Fruit fly (Drosophila melanogaster) S2 (cell line): ENCODE data around the gene Sems.

Experiments used
- CG8478 ChIP-seq: fragments of >200 bp; optimal IDR thresholded peaks from 2 replicates; lab custom pipeline; 2018
- CTCF ChIP-seq, 2 experiments: fragments of >200 bp; optimal IDR thresholded peaks; 2 replicates each; lab custom pipeline; 2018

DNA sequence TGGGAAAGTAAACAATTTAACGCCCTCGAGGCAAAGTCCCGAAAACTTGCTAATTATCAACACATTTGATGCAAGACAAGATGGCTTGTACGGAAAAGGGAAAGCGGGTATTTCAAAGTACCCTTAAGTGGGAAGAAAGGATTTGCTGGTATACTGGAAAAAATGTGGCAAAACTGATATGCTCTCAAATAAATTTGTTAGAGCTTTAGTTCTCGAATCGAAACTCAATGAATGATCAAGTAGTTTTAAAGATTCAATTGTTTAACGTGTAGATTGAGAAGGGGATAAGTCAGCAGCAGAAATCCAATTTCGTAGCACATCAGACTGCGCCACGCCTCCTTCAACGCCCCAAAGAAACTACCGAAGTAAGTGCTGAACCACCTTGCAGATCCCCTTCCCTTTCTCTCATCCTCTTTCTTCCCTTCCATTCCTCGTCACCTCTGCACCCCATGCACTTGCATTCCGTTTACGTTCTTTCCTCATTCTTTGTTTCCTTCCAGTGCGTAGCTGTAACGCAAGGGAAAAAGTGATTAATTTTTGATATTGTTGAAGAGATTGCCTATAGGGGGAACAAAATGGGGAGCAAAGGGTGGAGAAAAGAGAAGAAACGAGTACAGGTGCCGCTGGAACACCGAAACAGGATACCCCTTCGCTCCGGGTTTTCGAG lies 39.4 kb downstream of the Sems start:
- TF ChIP-seq CG8478 (lab: Kevin White, UChicago) (no peak), CTCF (optimal IDR thresholded peaks at IDR 0.05; lab: Kevin White, UChicago) (no peak)
